Worm (Caenorhabditis elegans) whole organism, late embryonic: ENCODE data around the gene C26B9.6.

Source experiments
- F13H6.1 ChIP-seq: sonication (generic microtip); optimal IDR thresholded peaks from 2 replicates; lab custom pipeline; 2016; ENCODE audit warnings: missing genetic modification characterization, missing compliant biosample characterization
- ceh-18 ChIP-seq: sonication (generic microtip); optimal IDR thresholded peaks from 2 replicates; lab custom pipeline; 2016; ENCODE audit warnings: missing genetic modification characterization, missing compliant biosample characterization
- ceh-9 ChIP-seq: sonication (generic microtip); optimal IDR thresholded peaks from 2 replicates; lab custom pipeline; 2016; ENCODE audit warnings: mild to moderate bottlenecking, missing genetic modification characterization, inconsistent platforms, missing compliant biosample characterization
- fax-1 ChIP-seq: sonication (generic microtip); optimal IDR thresholded peaks from 2 replicates; lab custom pipeline; 2016; ENCODE audit warnings: missing genotype, missing genetic modification characterization, missing compliant biosample characterization
- nhr-11 ChIP-seq: fragments of 150-350 bp; optimal IDR thresholded peaks from 2 replicates; lab custom pipeline; 2014; ENCODE audit warnings: missing biosample characterization, missing genetic modification characterization

DNA sequence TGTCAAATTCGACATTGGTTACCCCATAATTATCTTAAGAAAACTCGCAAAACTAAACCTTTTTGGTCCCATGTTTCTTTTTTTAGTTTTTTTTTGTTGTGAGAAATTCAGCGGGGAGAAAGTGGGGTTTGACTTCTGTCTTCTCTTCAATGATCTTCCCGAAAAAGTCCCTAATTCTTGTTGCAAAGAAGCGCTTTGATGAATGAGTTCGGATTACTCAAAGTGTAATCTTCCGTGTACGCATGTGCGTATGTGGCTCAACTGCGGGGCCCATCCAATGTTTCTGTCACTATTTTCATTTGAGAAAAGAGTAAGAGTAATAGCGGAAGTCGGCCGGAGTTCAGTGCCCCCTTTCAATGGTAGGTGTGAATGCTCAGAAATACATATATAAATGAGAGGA, 24.1 kb downstream of the C26B9.6 start:
- TF ChIP-seq nhr-11 (tag; lab: Kevin White, UChicago): no peak
- no peak for TF ChIP-seq fax-1 (tag; lab: Kevin White, UChicago)
- TF ChIP-seq F13H6.1 (tag; lab: Kevin White, UChicago): no peak
- no peak for TF ChIP-seq ceh-18
- no peak for TF ChIP-seq ceh-9 (tag; lab: Kevin White, UChicago)
